Fruit fly (Drosophila melanogaster): ENCODE data around the gene Madm.

- TF ChIP-seq sima (GFP tag; optimal IDR thresholded peaks at IDR 0.05) (no peak), zfh1 (GFP tag; IDR thresholded peaks at IDR 0.05) (no peak)
Measured at dm6 chr3R:5701104-5701503, 41.2 kb upstream of the Madm start.

Measured in whole organism, embryonic.